Fruit fly (Drosophila melanogaster) whole organism, embryonic: ENCODE measurements around the gene Sec15.

Experiments used
- CG11398 ChIP-seq: fragments of 200-800 bp; sonication (Bioruptor generic); optimal IDR thresholded peaks from 2 replicates; lab custom pipeline; 2016; ENCODE audit warnings: missing biosample characterization, missing genetic modification characterization
- CG12769 ChIP-seq: fragments of 200-800 bp; sonication (Bioruptor generic); optimal IDR thresholded peaks from 2 replicates; lab custom pipeline; 2019; ENCODE audit warnings: missing biosample characterization, mild to moderate bottlenecking, missing genetic modification characterization, moderate library complexity
- CG1602 ChIP-seq: fragments of 200-800 bp; sonication (Bioruptor generic); optimal IDR thresholded peaks from 3 replicates; lab custom pipeline; 2016; ENCODE audit warnings: missing biosample characterization, missing genetic modification characterization
- CG16863 ChIP-seq: fragments of 200-800 bp; sonication (Bioruptor generic); optimal IDR thresholded peaks from 3 replicates; lab custom pipeline; 2016; ENCODE audit warnings: missing biosample characterization, missing genetic modification characterization
- CG17328 ChIP-seq: fragments of 200-800 bp; sonication (Bioruptor generic); IDR thresholded peaks from 2 replicates; pipeline ENCODE4 v1.3.6; 2022; ENCODE audit warnings: missing biosample characterization, missing genetic modification characterization
- CG2120 ChIP-seq: fragments of 200-800 bp; sonication (Bioruptor generic); optimal IDR thresholded peaks from 3 replicates; lab custom pipeline; 2016; ENCODE audit warnings: missing biosample characterization, missing genetic modification characterization
- CG2889 ChIP-seq: fragments of 200-800 bp; sonication (Bioruptor generic); IDR thresholded peaks from 3 replicates; pipeline ENCODE4 v1.3.6; 2022; ENCODE audit warnings: missing biosample characterization, missing genetic modification characterization
- CG3281 ChIP-seq: fragments of 200-800 bp; sonication (Bioruptor generic); optimal IDR thresholded peaks from 3 replicates; lab custom pipeline; 2017; ENCODE audit warnings: missing biosample characterization, mild to moderate bottlenecking, missing genetic modification characterization
- CG34224 ChIP-seq: fragments of 200-800 bp; sonication (Bioruptor generic); IDR thresholded peaks from 3 replicates; pipeline ENCODE4 v1.3.6; 2022; ENCODE audit warnings: missing biosample characterization, missing genetic modification characterization; ENCODE audit not compliant: partially characterized antibody
- CG4820 ChIP-seq: fragments of 200-800 bp; sonication (Bioruptor generic); optimal IDR thresholded peaks from 3 replicates; lab custom pipeline; 2016; ENCODE audit warnings: missing biosample characterization, missing genetic modification characterization
- CG5245 ChIP-seq: fragments of 200-800 bp; sonication (Bioruptor generic); optimal IDR thresholded peaks from 3 replicates; lab custom pipeline; 2016; ENCODE audit warnings: missing biosample characterization, missing genetic modification characterization
- CG8290 ChIP-seq, 3 experiments: fragments of 200-800 bp; sonication (Bioruptor generic); optimal IDR thresholded peaks; 2 replicates each; lab custom pipeline; 2016 to 2019; ENCODE audit warnings: missing biosample characterization in 3 of 3, missing genetic modification characterization in 3 of 3, mild to moderate bottlenecking in 2 of 3, moderate library complexity in 1 of 3
- Doc2 ChIP-seq: fragments of 200-800 bp; sonication (Bioruptor generic); IDR thresholded peaks from 2 replicates; pipeline ENCODE4 v1.3.6; 2022; ENCODE audit warnings: missing biosample characterization, missing genetic modification characterization
- Drgx ChIP-seq: fragments of 200-800 bp; sonication (Bioruptor generic); IDR thresholded peaks from 2 replicates; pipeline ENCODE4 v1.3.6; 2022; ENCODE audit warnings: missing biosample characterization, missing genetic modification characterization
- Ets65A ChIP-seq: fragments of 200-800 bp; sonication (Bioruptor generic); peaks from one replicate; lab custom pipeline; 2016; ENCODE audit warnings: missing biosample characterization, missing genetic modification characterization
- Med ChIP-seq: fragments of 200-800 bp; sonication (Bioruptor generic); peaks from one replicate; lab custom pipeline; 2016; ENCODE audit warnings: missing biosample characterization, missing genetic modification characterization, mild to moderate bottlenecking, inconsistent platforms, moderate library complexity
- Neu2 ChIP-seq: fragments of 200-800 bp; sonication (Bioruptor generic); optimal IDR thresholded peaks from 3 replicates; lab custom pipeline; 2016; ENCODE audit warnings: missing biosample characterization, missing genetic modification characterization, borderline replicate concordance
- Optix ChIP-seq: fragments of 200-800 bp; sonication (Bioruptor generic); IDR thresholded peaks from 3 replicates; pipeline ENCODE4 v1.3.6; 2022; ENCODE audit warnings: missing biosample characterization, missing genetic modification characterization
- Pdp1 ChIP-seq, 2 experiments: fragments of 200-800 bp; sonication (Bioruptor generic); optimal IDR thresholded peaks; 3 replicates each; lab custom pipeline; 2016; ENCODE audit warnings: missing biosample characterization in 2 of 2, missing genetic modification characterization in 2 of 2, mild to moderate bottlenecking in 1 of 2, moderate library complexity in 1 of 2
- Ravus ChIP-seq: fragments of 200-800 bp; sonication (Bioruptor generic); IDR thresholded peaks from 2 replicates; pipeline ENCODE4 v1.3.6; 2022; ENCODE audit warnings: missing biosample characterization, missing genetic modification characterization
- Rx ChIP-seq: fragments of 200-800 bp; sonication (Bioruptor generic); IDR thresholded peaks from 2 replicates; pipeline ENCODE4 v1.3.6; 2022; ENCODE audit warnings: missing biosample characterization, missing genetic modification characterization
- Xrp1 ChIP-seq: fragments of 200-800 bp; sonication (Bioruptor generic); IDR thresholded peaks from 2 replicates; pipeline ENCODE4 v1.3.6; 2022; ENCODE audit warnings: missing biosample characterization, missing genetic modification characterization
- ato ChIP-seq: fragments of 200-800 bp; sonication (Bioruptor generic); IDR thresholded peaks from 2 replicates; pipeline ENCODE4 v1.3.6; 2022; ENCODE audit warnings: missing biosample characterization, missing genetic modification characterization; ENCODE audit not compliant: partially characterized antibody
- caup ChIP-seq: fragments of 200-800 bp; sonication (Bioruptor generic); optimal IDR thresholded peaks from 3 replicates; lab custom pipeline; 2017; ENCODE audit warnings: missing biosample characterization, mild to moderate bottlenecking, missing genetic modification characterization, moderate library complexity; ENCODE audit not compliant: severe bottlenecking
- ci ChIP-seq: fragments of 200-800 bp; sonication (Bioruptor generic); IDR thresholded peaks from 3 replicates; pipeline ENCODE4 v1.3.6; 2022; ENCODE audit warnings: missing biosample characterization, missing genetic modification characterization
- nerfin-2 ChIP-seq: fragments of 200-800 bp; sonication (Bioruptor generic); IDR thresholded peaks from 2 replicates; pipeline ENCODE4 v1.3.6; 2022; ENCODE audit warnings: missing biosample characterization, missing genetic modification characterization; ENCODE audit not compliant: partially characterized antibody
- nom ChIP-seq: fragments of 200-800 bp; sonication (Bioruptor generic); optimal IDR thresholded peaks from 2 replicates; lab custom pipeline; 2017; ENCODE audit warnings: missing biosample characterization, missing genetic modification characterization, mild to moderate bottlenecking, moderate library complexity, missing genetic modification reagents
- rib ChIP-seq: fragments of 200-800 bp; sonication (Bioruptor generic); IDR thresholded peaks from 2 replicates; pipeline ENCODE4 v1.3.6; 2022; ENCODE audit warnings: missing biosample characterization, missing genetic modification characterization
- sd ChIP-seq: fragments of 200-800 bp; sonication (Bioruptor generic); optimal IDR thresholded peaks from 3 replicates; lab custom pipeline; 2018; ENCODE audit warnings: missing biosample characterization, mild to moderate bottlenecking, missing genetic modification characterization, moderate library complexity
- sens ChIP-seq: fragments of 200-800 bp; sonication (Bioruptor generic); peaks from one replicate; lab custom pipeline; 2016; ENCODE audit warnings: missing biosample characterization, missing genetic modification characterization
- ssp ChIP-seq: fragments of 200-800 bp; sonication (Bioruptor generic); IDR thresholded peaks from 2 replicates; pipeline ENCODE4 v1.3.6; 2022; ENCODE audit warnings: missing biosample characterization, missing genetic modification characterization
- zf30C ChIP-seq: fragments of 200-800 bp; sonication (Bioruptor generic); optimal IDR thresholded peaks from 3 replicates; lab custom pipeline; 2018; ENCODE audit warnings: missing biosample characterization, mild to moderate bottlenecking, missing genetic modification characterization

The Sec15 gene

DNA sequence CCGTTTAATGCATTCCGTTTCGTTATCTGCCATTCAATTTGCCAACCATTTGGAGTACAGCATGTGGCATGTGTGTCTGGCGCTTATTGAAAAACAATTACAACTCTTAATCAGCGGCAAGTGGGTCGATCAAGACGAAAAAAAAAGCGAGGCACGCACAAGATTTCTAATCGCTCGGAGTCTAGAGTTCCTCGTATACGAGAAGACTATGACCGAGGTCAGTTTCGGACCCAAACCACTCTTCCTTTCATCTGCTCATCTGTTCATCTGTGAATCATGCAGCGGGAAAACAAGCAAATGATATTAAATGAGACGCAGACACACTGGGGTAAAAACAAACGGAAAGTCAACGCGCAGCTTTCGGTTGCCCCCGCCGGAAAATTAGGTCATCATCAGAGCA lies 16.3 kb downstream of the Sec15 start (continued):
- TF ChIP-seq Ravus (GFP tag; lab: Robert Waterston, UW), result no peak
- TF ChIP-seq caup (GFP tag; lab: Kevin White, UChicago), result no peak
- TF ChIP-seq, all 482 proteins: peak for 3

DNA sequence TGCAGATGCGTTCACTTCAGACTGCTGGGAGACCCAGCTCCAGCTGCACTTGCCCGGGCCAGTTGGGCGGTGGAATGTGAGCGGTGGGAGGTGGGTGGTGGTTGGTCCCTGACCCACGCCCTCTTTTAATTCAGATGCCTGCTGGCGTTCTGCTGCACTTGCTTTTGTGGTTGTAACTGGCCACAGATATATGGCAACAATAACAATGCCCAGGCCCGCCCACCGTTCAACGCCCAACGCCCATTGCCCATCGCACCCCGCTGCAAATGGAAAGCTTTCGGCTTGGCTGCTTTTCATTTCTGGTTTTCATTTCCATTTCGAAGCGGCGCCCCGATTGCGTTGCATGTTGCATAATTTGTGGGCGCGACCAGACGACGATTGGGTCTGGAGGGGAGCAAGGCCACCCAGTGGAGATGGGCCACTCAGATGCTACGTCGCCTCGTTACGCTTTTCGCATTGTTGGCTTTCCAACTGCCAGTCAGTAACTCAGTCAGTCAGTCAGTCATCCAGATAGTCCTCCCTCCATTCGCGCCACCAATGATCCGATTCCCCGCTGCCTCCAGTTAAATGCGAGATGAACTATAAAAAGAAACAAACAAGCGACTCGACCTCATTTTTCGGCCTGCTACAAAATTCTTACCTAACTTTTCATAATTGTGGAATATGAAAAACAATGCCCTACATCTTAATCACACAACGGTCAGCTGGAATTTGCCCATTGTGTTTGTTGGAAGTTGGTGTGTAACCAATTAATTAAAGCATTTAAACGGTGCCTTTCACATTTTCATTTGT lies 17.3 kb downstream of the Sec15 start:
- TF ChIP-seq Med (GFP tag; lab: Kevin White, UChicago) (peak; percentile 51), CG16863 (GFP tag; lab: Kevin White, UChicago) (no peak), ci (0 out of 3 replicates have a peak, but pooled peaks have one; percentile 36), CG2889 (GFP tag; lab: Robert Waterston, UW) (no peak), Ets65A (GFP tag; lab: Kevin White, UChicago) (peak; percentile 77), CG2120 (GFP tag; lab: Kevin White, UChicago) (no peak), ato (GFP tag; lab: Robert Waterston, UW) (0 out of 2 replicates have a peak, but pooled peaks have one; percentile 16), sd (tag; lab: Kevin White, UChicago) (peak; percentile 7), CG8290 (GFP tag; optimal IDR thresholded peaks at IDR 0.05; lab: Kevin White, UChicago) (no peak), CG8290 (tag; optimal IDR thresholded peaks at IDR 0.05; lab: Kevin White, UChicago) (no peak), CG12769 (tag; lab: Kevin White, UChicago) (peak; percentile 51), Pdp1 (GFP tag; optimal IDR thresholded peaks at IDR 0.05; lab: Kevin White, UChicago) (peak in 1 of 2 experiments; percentile 80)

DNA sequence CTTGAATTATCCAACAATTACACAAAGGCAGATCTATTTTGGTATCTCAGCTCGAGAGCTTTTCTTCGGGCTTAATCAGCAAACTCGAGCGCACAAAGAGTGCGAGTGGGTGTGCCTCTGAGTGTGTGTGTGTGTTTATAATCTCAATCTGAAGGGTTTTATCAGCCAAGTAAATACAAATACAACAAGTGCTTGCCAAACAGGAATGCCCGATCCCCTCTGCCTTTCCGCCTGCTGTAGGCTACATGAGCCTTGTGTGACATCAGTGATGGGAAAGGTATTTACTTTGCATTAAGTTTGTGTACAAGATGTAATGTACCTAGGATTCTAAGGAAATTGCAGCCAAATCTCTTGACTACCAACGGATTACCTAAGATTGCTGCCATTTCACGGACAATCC lies 18.4 kb downstream of the Sec15 start:
- TF ChIP-seq CG3281, result no peak
- no peak for TF ChIP-seq ssp (GFP tag; lab: Robert Waterston, UW)
- no peak for TF ChIP-seq CG5245 (GFP tag; lab: Kevin White, UChicago)
- peak; percentile 24 for TF ChIP-seq sens (GFP tag; lab: Kevin White, UChicago)
- peak; percentile 52; the same call in 1 of the 2 replicates for TF ChIP-seq Drgx (GFP tag; lab: Robert Waterston, UW)
- TF ChIP-seq CG34224 (GFP tag; lab: Robert Waterston, UW), result no peak
- TF ChIP-seq CG1602 (GFP tag; lab: Kevin White, UChicago), result no peak
- 0 out of 2 replicates have a peak, but pooled peaks have one; percentile 12 for TF ChIP-seq Xrp1 (GFP tag; lab: Robert Waterston, UW)
- peak; percentile 6 for TF ChIP-seq nom (GFP tag; lab: Kevin White, UChicago)
- TF ChIP-seq CG11398 (GFP tag; lab: Kevin White, UChicago), result no peak

DNA sequence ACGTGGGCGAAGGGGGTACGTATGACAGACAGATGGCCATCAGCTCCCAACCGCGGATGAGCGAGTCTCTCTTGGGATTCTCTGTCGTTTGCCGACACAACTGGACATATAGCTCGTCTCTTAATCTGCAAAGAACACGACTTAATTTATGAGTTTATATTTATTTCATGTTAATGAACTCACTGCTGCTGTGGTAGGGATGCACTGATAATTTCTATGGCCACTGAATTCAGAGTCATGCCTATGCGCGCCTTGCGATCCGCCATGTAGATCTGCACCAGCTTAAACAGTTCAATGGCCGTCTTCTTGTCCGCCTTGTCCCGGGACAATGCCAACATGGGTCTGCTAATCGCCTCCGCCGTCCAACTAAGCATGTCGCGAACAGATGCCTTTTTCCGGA lies 22.8 kb downstream of the Sec15 start:
- TF ChIP-seq CG4820 (GFP tag; lab: Kevin White, UChicago) (no peak), Optix (no peak), Rx (GFP tag; lab: Robert Waterston, UW) (no peak), rib (GFP tag; lab: Robert Waterston, UW) (no peak), CG17328 (GFP tag; lab: Robert Waterston, UW) (no peak), Doc2 (no peak), nerfin-2 (GFP tag; lab: Robert Waterston, UW) (no peak), zf30C (GFP tag; lab: Kevin White, UChicago) (no peak), Neu2 (GFP tag; lab: Kevin White, UChicago) (no peak)
